Fruit fly (Drosophila melanogaster) whole organism, prepupa: ENCODE results near the gene kek6.

ENCODE experiments used
- Blimp-1 ChIP-seq: fragments of 200-800 bp; sonication (Bioruptor generic); optimal IDR thresholded peaks from 3 replicates; lab custom pipeline; 2017; ENCODE audit warnings: missing biosample characterization, missing genetic modification characterization, mild to moderate bottlenecking, moderate library complexity, missing genetic modification reagents
- CG10669 ChIP-seq: fragments of 200-800 bp; sonication (Bioruptor generic); optimal IDR thresholded peaks from 3 replicates; lab custom pipeline; 2018; ENCODE audit warnings: missing biosample characterization, mild to moderate bottlenecking, missing genetic modification characterization, moderate library complexity
- CG11294 ChIP-seq: fragments of 200-800 bp; sonication (Bioruptor generic); IDR thresholded peaks from 2 replicates; pipeline ENCODE4 v1.3.6; 2022; ENCODE audit warnings: missing biosample characterization, missing genetic modification characterization
- CG11762 ChIP-seq: fragments of 200-800 bp; sonication (Bioruptor generic); optimal IDR thresholded peaks from 3 replicates; lab custom pipeline; 2016; ENCODE audit warnings: missing biosample characterization, missing genetic modification characterization; ENCODE audit not compliant: insufficient read depth
- CG11902 ChIP-seq: fragments of 200-800 bp; sonication (Bioruptor generic); optimal IDR thresholded peaks from 3 replicates; lab custom pipeline; 2016; ENCODE audit warnings: missing biosample characterization, missing genetic modification characterization
- CG15336 ChIP-seq: fragments of 200-800 bp; sonication (Bioruptor generic); IDR thresholded peaks from 2 replicates; pipeline ENCODE4 v1.3.6; 2022; ENCODE audit warnings: missing biosample characterization, missing genetic modification characterization
- CG16779 ChIP-seq: fragments of 200-800 bp; sonication (Bioruptor generic); optimal IDR thresholded peaks from 3 replicates; lab custom pipeline; 2017; ENCODE audit warnings: missing biosample characterization, mild to moderate bottlenecking, missing genetic modification characterization
- CG31627 ChIP-seq: fragments of 200-800 bp; sonication (Bioruptor generic); optimal IDR thresholded peaks from 3 replicates; lab custom pipeline; 2016; ENCODE audit warnings: missing biosample characterization, missing genetic modification characterization
- CG32006 ChIP-seq: fragments of 200-800 bp; sonication (Bioruptor generic); optimal IDR thresholded peaks from 3 replicates; lab custom pipeline; 2017; ENCODE audit warnings: missing biosample characterization, mild to moderate bottlenecking, missing genetic modification characterization
- CG34406 ChIP-seq: fragments of 200-800 bp; sonication (Bioruptor generic); optimal IDR thresholded peaks from 3 replicates; lab custom pipeline; 2016; ENCODE audit warnings: missing biosample characterization, missing genetic modification characterization
- CG3919 ChIP-seq: fragments of 200-800 bp; sonication (Bioruptor generic); optimal IDR thresholded peaks from 3 replicates; lab custom pipeline; 2016; ENCODE audit warnings: missing biosample characterization, missing genetic modification characterization
- CG4318 ChIP-seq: fragments of 200-800 bp; sonication (Bioruptor generic); optimal IDR thresholded peaks from 3 replicates; lab custom pipeline; 2017; ENCODE audit warnings: missing biosample characterization, mild to moderate bottlenecking, missing genetic modification characterization
- CG6163 ChIP-seq: fragments of 200-800 bp; sonication (Bioruptor generic); IDR thresholded peaks from 3 replicates; pipeline ENCODE4 v1.3.6; 2022; ENCODE audit warnings: missing biosample characterization, missing genetic modification characterization
- CG6276 ChIP-seq: fragments of 200-800 bp; sonication (Bioruptor generic); optimal IDR thresholded peaks from 2 replicates; lab custom pipeline; 2017; ENCODE audit warnings: missing biosample characterization, mild to moderate bottlenecking, missing genetic modification characterization
- CG6808 ChIP-seq: fragments of 200-800 bp; sonication (Bioruptor generic); optimal IDR thresholded peaks from 3 replicates; lab custom pipeline; 2017; ENCODE audit warnings: missing biosample characterization, missing genetic modification characterization, mild to moderate bottlenecking, moderate library complexity, missing genetic modification reagents
- CG6854 ChIP-seq: fragments of 200-800 bp; sonication (Bioruptor generic); optimal IDR thresholded peaks from 2 replicates; lab custom pipeline; 2017; ENCODE audit warnings: missing biosample characterization, mild to moderate bottlenecking, missing genetic modification characterization
- CG7368 ChIP-seq: fragments of 200-800 bp; sonication (Bioruptor generic); optimal IDR thresholded peaks from 3 replicates; lab custom pipeline; 2016; ENCODE audit warnings: missing biosample characterization, missing genetic modification characterization
- CG8319 ChIP-seq: fragments of 200-800 bp; sonication (Bioruptor generic); optimal IDR thresholded peaks from 3 replicates; lab custom pipeline; 2016; ENCODE audit warnings: missing biosample characterization, missing genetic modification characterization
- CG8632 ChIP-seq: fragments of 200-800 bp; sonication (Bioruptor generic); optimal IDR thresholded peaks from 3 replicates; lab custom pipeline; 2016; ENCODE audit warnings: missing biosample characterization, missing genetic modification characterization
- CG9139 ChIP-seq: fragments of 200-800 bp; sonication (Bioruptor generic); optimal IDR thresholded peaks from 3 replicates; lab custom pipeline; 2017; ENCODE audit warnings: missing biosample characterization, mild to moderate bottlenecking, missing genetic modification characterization
- Eip78C ChIP-seq: fragments of 200-800 bp; sonication (Bioruptor generic); peaks from one replicate; lab custom pipeline; 2016; ENCODE audit warnings: missing biosample characterization, missing genetic modification characterization
- Eip93F ChIP-seq: fragments of 200-800 bp; sonication (Bioruptor generic); optimal IDR thresholded peaks from 2 replicates; lab custom pipeline; 2016; ENCODE audit warnings: missing biosample characterization, mild to moderate bottlenecking, missing genetic modification characterization
- Ets21C ChIP-seq: fragments of 200-800 bp; sonication (Bioruptor generic); optimal IDR thresholded peaks from 3 replicates; lab custom pipeline; 2016; ENCODE audit warnings: missing biosample characterization, missing genetic modification characterization
- Hr38 ChIP-seq: sonication (Bioruptor generic); optimal IDR thresholded peaks from 2 replicates; lab custom pipeline; 2016; ENCODE audit warnings: missing biosample characterization, missing genetic modification characterization
- Hr39 ChIP-seq: fragments of 200-800 bp; sonication (Bioruptor generic); optimal IDR thresholded peaks from 2 replicates; lab custom pipeline; 2016; ENCODE audit warnings: missing biosample characterization, missing genetic modification characterization
- Hr4 ChIP-seq: fragments of 200-800 bp; sonication (Bioruptor generic); optimal IDR thresholded peaks from 3 replicates; lab custom pipeline; 2016; ENCODE audit warnings: missing biosample characterization, missing genetic modification characterization
- Lpt ChIP-seq: fragments of 200-800 bp; sonication (Bioruptor generic); optimal IDR thresholded peaks from 3 replicates; lab custom pipeline; 2016; ENCODE audit warnings: missing biosample characterization, missing genetic modification characterization
- Met ChIP-seq: fragments of 200-800 bp; sonication (Bioruptor generic); optimal IDR thresholded peaks from 3 replicates; lab custom pipeline; 2016; ENCODE audit warnings: missing biosample characterization, missing genetic modification characterization
- OdsH ChIP-seq: fragments of 200-800 bp; sonication (Bioruptor generic); optimal IDR thresholded peaks from 3 replicates; lab custom pipeline; 2016; ENCODE audit warnings: missing biosample characterization, missing genetic modification characterization
- Smox ChIP-seq: fragments of 200-800 bp; sonication (Bioruptor generic); optimal IDR thresholded peaks from 3 replicates; lab custom pipeline; 2016; ENCODE audit warnings: missing biosample characterization, missing genetic modification characterization
- Sox102F ChIP-seq: fragments of 200-800 bp; sonication (Bioruptor generic); optimal IDR thresholded peaks from 2 replicates; lab custom pipeline; 2016; ENCODE audit warnings: missing biosample characterization, mild to moderate bottlenecking, missing genetic modification characterization
- Sox14 ChIP-seq: fragments of 200-800 bp; sonication (Bioruptor generic); optimal IDR thresholded peaks from 3 replicates; lab custom pipeline; 2016; ENCODE audit warnings: missing biosample characterization, missing genetic modification characterization
- acj6 ChIP-seq: fragments of 200-800 bp; sonication (Bioruptor generic); optimal IDR thresholded peaks from 3 replicates; lab custom pipeline; 2016; ENCODE audit warnings: missing biosample characterization, missing genetic modification characterization
- cyc ChIP-seq: fragments of 200-800 bp; sonication (Bioruptor generic); optimal IDR thresholded peaks from 3 replicates; lab custom pipeline; 2016; ENCODE audit warnings: missing biosample characterization, missing genetic modification characterization
- dsx ChIP-seq: fragments of 200-800 bp; optimal IDR thresholded peaks from 3 replicates; lab custom pipeline; 2019; ENCODE audit warnings: missing biosample characterization, mild to moderate bottlenecking, missing genetic modification characterization, moderate library complexity; ENCODE audit not compliant: poor library complexity, severe bottlenecking
- eg ChIP-seq: fragments of 200-800 bp; sonication (Bioruptor generic); IDR thresholded peaks from 3 replicates; pipeline ENCODE4 v1.3.6; 2022; ENCODE audit warnings: missing biosample characterization, missing genetic modification characterization
- esn ChIP-seq: fragments of 200-800 bp; sonication (Bioruptor generic); optimal IDR thresholded peaks from 2 replicates; lab custom pipeline; 2016; ENCODE audit warnings: missing biosample characterization, mild to moderate bottlenecking, missing genetic modification characterization, moderate library complexity
- fd59A ChIP-seq: fragments of 200-800 bp; sonication (Bioruptor generic); optimal IDR thresholded peaks from 2 replicates; lab custom pipeline; 2017; ENCODE audit warnings: missing biosample characterization, mild to moderate bottlenecking, missing genetic modification characterization, missing genetic modification reagents
- fd85E ChIP-seq: fragments of 200-800 bp; sonication (Bioruptor generic); optimal IDR thresholded peaks from 3 replicates; lab custom pipeline; 2016; ENCODE audit warnings: missing biosample characterization, missing genetic modification characterization
- fkh ChIP-seq: fragments of 200-800 bp; sonication (Bioruptor generic); optimal IDR thresholded peaks from 3 replicates; lab custom pipeline; 2017; ENCODE audit warnings: missing biosample characterization, mild to moderate bottlenecking, missing genetic modification characterization, moderate library complexity
- lz ChIP-seq: fragments of 200-800 bp; sonication (Bioruptor generic); optimal IDR thresholded peaks from 3 replicates; lab custom pipeline; 2016; ENCODE audit warnings: missing biosample characterization, missing genetic modification characterization
- net ChIP-seq: fragments of 200-800 bp; sonication (Bioruptor generic); optimal IDR thresholded peaks from 3 replicates; lab custom pipeline; 2016; ENCODE audit warnings: missing biosample characterization, missing genetic modification characterization
- pdm3 ChIP-seq: fragments of 200-800 bp; sonication (Bioruptor generic); optimal IDR thresholded peaks from 3 replicates; lab custom pipeline; 2016; ENCODE audit warnings: missing biosample characterization, missing genetic modification characterization
- salr ChIP-seq, 2 experiments: fragments of 200-800 bp; sonication (Bioruptor generic); optimal IDR thresholded peaks; 3 replicates each; lab custom pipeline; 2016 to 2018; ENCODE audit warnings: missing biosample characterization in 2 of 2, missing genetic modification characterization in 2 of 2, mild to moderate bottlenecking in 1 of 2
- spab ChIP-seq: fragments of 200-800 bp; sonication (Bioruptor generic); optimal IDR thresholded peaks from 2 replicates; lab custom pipeline; 2017; ENCODE audit warnings: missing biosample characterization, mild to moderate bottlenecking, missing genetic modification characterization, missing genetic modification reagents
- ss ChIP-seq, 2 experiments: fragments of 200-800 bp; sonication (Bioruptor generic); optimal IDR thresholded peaks; 2 replicates in 1 of 2; 3 replicates in 1 of 2; lab custom pipeline; 2017 to 2018; ENCODE audit warnings: mild to moderate bottlenecking in 2 of 2, missing biosample characterization in 2 of 2, missing genetic modification characterization in 2 of 2, moderate library complexity in 1 of 2
- svp ChIP-seq: fragments of 200-800 bp; sonication (Bioruptor generic); peaks from one replicate; lab custom pipeline; 2016; ENCODE audit warnings: missing biosample characterization, missing genetic modification characterization
- topi ChIP-seq: fragments of 200-800 bp; sonication (Bioruptor generic); optimal IDR thresholded peaks from 3 replicates; lab custom pipeline; 2016; ENCODE audit warnings: missing biosample characterization, missing genetic modification characterization
- vri ChIP-seq: fragments of 200-800 bp; sonication (Bioruptor generic); optimal IDR thresholded peaks from 3 replicates; lab custom pipeline; 2016; ENCODE audit warnings: missing biosample characterization, mild to moderate bottlenecking, missing genetic modification characterization

Gene kek6

DNA sequence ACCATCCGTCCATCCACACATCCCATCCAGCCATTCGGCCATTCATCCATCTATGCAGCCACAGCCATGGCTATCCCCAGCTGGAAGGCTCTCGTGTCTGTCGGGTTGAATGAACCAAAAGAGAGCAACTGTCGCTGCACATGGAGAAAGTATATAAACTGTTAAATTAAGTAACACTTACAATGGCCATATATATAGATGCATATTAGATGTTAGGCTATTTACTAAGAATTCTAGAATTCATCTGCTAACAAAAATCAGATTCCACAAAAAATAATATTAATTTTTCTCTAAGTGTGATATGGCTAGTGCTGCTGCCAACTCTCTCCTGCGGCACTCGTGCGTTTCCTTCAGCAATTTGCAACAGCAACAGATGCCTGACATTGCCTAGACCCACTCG lies 78.3 kb downstream of the kek6 start (continued):
- TF ChIP-seq CG6163 (GFP tag; lab: Robert Waterston, UW) (peak; percentile 90), topi (no peak), esn (GFP tag; lab: Kevin White, UChicago) (peak; percentile 13), fkh (GFP tag; lab: Kevin White, UChicago) (no peak), net (GFP tag; lab: Kevin White, UChicago) (peak; percentile 64), Sox14 (GFP tag; lab: Kevin White, UChicago) (peak; percentile 76), CG32006 (GFP tag; lab: Kevin White, UChicago) (peak; percentile 87), CG3919 (GFP tag; lab: Kevin White, UChicago) (peak; percentile 79), pdm3 (peak; percentile 68), CG8632 (no peak), CG31627 (no peak), acj6 (GFP tag; lab: Kevin White, UChicago) (peak; percentile 65), lz (GFP tag; lab: Kevin White, UChicago) (no peak), Hr4 (GFP tag; lab: Kevin White, UChicago) (peak; percentile 82), CG4318 (GFP tag; lab: Kevin White, UChicago) (peak; percentile 73), ss (GFP tag; optimal IDR thresholded peaks at IDR 0.05; lab: Kevin White, UChicago) (peak in 1 of 2 experiments; percentile 20), Hr38 (GFP tag; lab: Kevin White, UChicago) (no peak), salr (GFP tag; optimal IDR thresholded peaks at IDR 0.05; lab: Kevin White, UChicago) (peak; percentile 13 to 74), CG6276 (peak; percentile 60), fd85E (GFP tag; lab: Kevin White, UChicago) (no peak), CG34406 (GFP tag; lab: Kevin White, UChicago) (peak; percentile 18), svp (peak; percentile 36), Hr39 (GFP tag; lab: Kevin White, UChicago) (peak; percentile 15), CG6854 (GFP tag; lab: Kevin White, UChicago) (no peak), Met (GFP tag; lab: Kevin White, UChicago) (peak; percentile 30), CG11902 (GFP tag; lab: Kevin White, UChicago) (no peak), CG6808 (GFP tag; lab: Kevin White, UChicago) (peak; percentile 25), spab (GFP tag; lab: Kevin White, UChicago) (peak; percentile 43), fd59A (GFP tag; lab: Kevin White, UChicago) (peak; percentile 51), Eip78C (peak; percentile 86), dsx (GFP tag; lab: Kevin White, UChicago) (peak; percentile 49), OdsH (peak; percentile 75), CG11294 (GFP tag; lab: Robert Waterston, UW) (peak; percentile 20; the same call in 1 of the 2 replicates), Ets21C (no peak), Smox (peak; percentile 11), CG7368 (GFP tag; lab: Kevin White, UChicago) (no peak), CG9139 (peak; percentile 23)

- TF ChIP-seq Met (GFP tag; lab: Kevin White, UChicago) (no peak), spab (GFP tag; lab: Kevin White, UChicago) (no peak), CG16779 (tag; lab: Kevin White, UChicago) (no peak), svp (peak; percentile 2), Sox102F (GFP tag; lab: Kevin White, UChicago) (no peak), Eip93F (no peak), CG6808 (GFP tag; lab: Kevin White, UChicago) (peak; percentile 8), CG15336 (GFP tag; lab: Robert Waterston, UW) (no peak), CG6276 (no peak), Blimp-1 (GFP tag; lab: Kevin White, UChicago) (no peak), CG34406 (GFP tag; lab: Kevin White, UChicago) (no peak), Eip78C (peak; percentile 66), ss (GFP tag; optimal IDR thresholded peaks at IDR 0.05; lab: Kevin White, UChicago) (peak; percentile 40 to 53), CG6163 (GFP tag; lab: Robert Waterston, UW) (0 out of 3 replicates have a peak, but pooled peaks have one; percentile 8), eg (no peak), Lpt (no peak), CG32006 (GFP tag; lab: Kevin White, UChicago) (no peak), CG8632 (no peak), dsx (GFP tag; lab: Kevin White, UChicago) (peak; percentile 56), vri (GFP tag; lab: Kevin White, UChicago) (peak; percentile 39), CG8319 (GFP tag; lab: Kevin White, UChicago) (no peak), CG11762 (no peak), CG11294 (GFP tag; lab: Robert Waterston, UW) (no peak), Smox (no peak), fd85E (GFP tag; lab: Kevin White, UChicago) (no peak), topi (no peak), Hr4 (GFP tag; lab: Kevin White, UChicago) (no peak), cyc (no peak), CG10669 (GFP tag; lab: Kevin White, UChicago) (no peak)
Measured at dm6 chr3R:31701934-31702333, 80.0 kb downstream of the kek6 start.
